Worm (Caenorhabditis elegans): ENCODE measurements around the gene pigq-1.

DNA sequence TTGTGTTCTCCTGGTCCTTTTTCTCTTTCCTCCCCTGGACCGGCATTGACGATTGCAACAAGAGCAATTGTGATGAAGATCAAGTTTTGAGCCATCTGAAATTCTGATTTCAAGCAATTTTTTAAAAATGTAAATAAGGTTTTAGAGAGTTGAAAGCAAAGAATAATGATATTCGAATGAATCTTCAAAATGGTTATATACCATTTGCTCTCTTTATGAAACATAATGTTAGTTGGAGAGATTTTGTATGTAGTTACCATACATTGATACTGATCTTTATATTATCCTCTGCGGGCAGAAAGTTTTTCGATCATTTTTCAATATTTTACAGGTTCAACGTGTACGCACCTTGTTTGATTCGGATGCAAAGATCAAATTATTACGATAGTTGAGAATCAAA is 41.3 kb downstream of the pigq-1 start, which contains the start of gene srlf-24:
- TF ChIP-seq pha-4 (tag; optimal IDR thresholded peaks at IDR 0.05) = no peak
- no peak for TF ChIP-seq elt-3 (tag; optimal IDR thresholded peaks at IDR 0.05)
- TF ChIP-seq unc-62 (GFP tag; optimal IDR thresholded peaks at IDR 0.05) = no peak
- no peak for TF ChIP-seq nhr-76 (tag; optimal IDR thresholded peaks at IDR 0.05)
- no peak for TF ChIP-seq mep-1 (tag; optimal IDR thresholded peaks at IDR 0.05)
- no peak for TF ChIP-seq lin-13 (tag; optimal IDR thresholded peaks at IDR 0.05)
- no peak for TF ChIP-seq nhr-237 (tag; optimal IDR thresholded peaks at IDR 0.05)
- no peak for TF ChIP-seq nhr-2 (tag; optimal IDR thresholded peaks at IDR 0.05)
- no peak for TF ChIP-seq unc-39 (tag; optimal IDR thresholded peaks at IDR 0.05)
- no peak for TF ChIP-seq ceh-43 (GFP tag; optimal IDR thresholded peaks at IDR 0.05)

All from whole organism, mixed stage, embryonic.